Fruit fly (Drosophila melanogaster) Kc167 (cell line): ENCODE results near the gene CG13599.

ENCODE experiments used
- Myc ChIP-seq: fragments of >200 bp; optimal IDR thresholded peaks from 2 replicates; lab custom pipeline; 2017; ENCODE audit warnings: missing external identifiers
- Sin3A ChIP-seq: fragments of >200 bp; optimal IDR thresholded peaks from 2 replicates; lab custom pipeline; 2018; ENCODE audit warnings: missing external identifiers
- h ChIP-seq: fragments of >200 bp; optimal IDR thresholded peaks from 3 replicates; lab custom pipeline; 2018; ENCODE audit warnings: missing external identifiers
- insv ChIP-seq: fragments of >200 bp; optimal IDR thresholded peaks from 3 replicates; lab custom pipeline; 2018; ENCODE audit warnings: missing external identifiers
- psq ChIP-seq: fragments of >200 bp; optimal IDR thresholded peaks from 2 replicates; lab custom pipeline; 2017; ENCODE audit warnings: missing external identifiers
- ttk ChIP-seq: sonication (Bioruptor generic); optimal IDR thresholded peaks from 2 replicates; lab custom pipeline; 2017; ENCODE audit warnings: missing external identifiers

The CG13599 gene

DNA sequence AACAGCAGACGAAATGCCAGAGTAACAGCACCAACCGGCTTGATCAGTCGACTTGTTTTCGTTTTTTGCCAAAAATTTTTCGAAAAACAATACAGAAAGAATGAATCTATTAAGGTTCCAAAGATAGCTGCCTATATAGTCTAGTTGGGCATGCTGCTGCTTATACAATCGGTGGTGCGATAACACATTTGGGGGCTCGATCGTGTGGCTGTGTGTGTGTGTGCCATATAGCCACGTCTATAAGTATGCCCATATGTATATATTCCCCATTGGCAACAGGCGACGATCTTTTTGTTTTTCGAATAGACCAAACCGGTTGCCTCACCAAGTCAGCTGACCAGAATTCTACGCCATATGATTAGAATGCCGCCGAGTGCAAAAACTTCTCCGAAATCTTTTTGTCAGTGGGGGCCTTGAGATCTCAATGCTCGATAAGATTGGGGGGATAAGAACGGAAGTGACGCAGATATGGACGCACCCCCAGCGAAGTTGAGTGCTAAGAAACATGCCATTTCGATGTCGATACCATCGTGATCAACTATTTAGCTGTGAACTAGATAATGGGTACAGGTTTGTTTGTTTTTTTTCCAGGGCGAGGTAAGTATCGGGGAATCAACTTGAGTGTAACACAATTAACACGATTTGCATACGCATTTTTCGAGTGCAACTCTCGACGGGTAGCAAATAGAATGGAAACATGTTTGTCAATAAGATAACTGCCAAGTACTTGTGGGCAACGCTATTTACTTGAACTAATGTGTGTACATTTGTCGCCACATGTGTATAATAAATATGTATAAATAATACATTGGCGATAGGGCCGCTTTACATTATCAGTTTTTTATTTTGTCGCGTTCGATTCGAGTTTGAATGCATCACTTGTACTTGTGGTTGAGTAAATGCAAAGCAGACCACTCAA is 8.7 kb downstream of the CG13599 start:
- TF ChIP-seq psq (lab: Kevin White, UChicago) (no peak), insv (lab: Kevin White, UChicago) (no peak), ttk (no peak), Sin3A (no peak)

DNA sequence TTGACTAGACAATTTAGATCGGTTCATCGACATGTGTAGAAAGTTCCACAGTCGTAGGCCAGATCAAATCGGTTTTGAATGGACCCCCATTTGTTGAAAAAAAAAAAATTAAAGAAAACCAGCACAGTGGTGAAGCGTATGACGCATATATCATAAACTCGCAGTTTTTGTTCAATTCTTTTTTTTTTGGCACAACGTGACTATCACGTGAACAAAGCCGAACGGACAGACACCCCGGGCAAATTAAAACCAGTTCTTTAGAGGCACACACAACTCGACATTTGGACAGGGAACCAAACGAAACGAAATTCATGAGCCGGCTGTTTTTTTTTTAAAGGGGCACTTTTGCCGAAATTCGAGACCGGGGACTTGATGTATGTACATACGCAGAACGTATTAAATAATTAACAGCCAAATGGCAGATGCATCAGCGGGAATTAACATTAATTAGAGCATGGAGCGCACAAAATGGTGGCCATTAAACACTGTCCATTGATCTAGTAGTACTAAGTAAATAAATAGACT is 9.5 kb downstream of the CG13599 start:
- no peak for TF ChIP-seq ttk
- no peak for TF ChIP-seq insv (lab: Kevin White, UChicago)

DNA sequence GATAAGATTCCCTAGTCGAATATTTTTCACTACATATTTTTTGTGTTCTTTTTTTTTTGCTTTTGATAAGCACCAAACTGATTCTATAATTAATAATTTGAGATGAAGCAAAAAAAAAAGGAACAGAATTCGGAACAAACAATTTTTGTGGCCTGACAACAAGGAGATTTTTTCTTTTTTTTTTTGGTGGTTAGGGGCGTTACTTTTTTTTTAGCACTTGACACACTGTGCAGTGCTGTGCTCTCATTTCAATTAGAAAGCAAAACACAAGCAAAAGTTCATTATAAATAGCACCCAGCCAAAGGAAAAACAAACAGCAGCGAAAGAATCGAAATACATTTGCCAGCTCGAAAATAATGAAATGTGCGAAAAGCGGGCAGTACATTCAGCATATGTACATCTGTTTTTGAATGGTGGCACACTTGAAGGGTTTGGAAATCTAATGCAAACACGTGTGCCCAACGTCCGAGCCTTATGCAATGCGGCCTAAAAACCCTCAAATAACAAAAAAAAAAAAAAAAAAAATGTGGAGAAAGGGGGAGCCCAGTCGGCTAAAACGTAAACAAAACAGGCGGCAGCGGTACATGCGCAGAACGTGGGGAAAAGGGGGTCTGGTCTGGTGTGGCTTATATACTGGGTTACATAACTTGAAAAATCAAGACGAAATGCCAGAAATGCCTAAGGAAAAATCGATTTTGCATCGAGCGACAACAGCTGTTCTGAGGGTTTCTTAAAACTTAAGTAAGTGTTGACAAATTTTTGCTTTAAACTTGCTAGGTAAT is 10.4 kb downstream of the CG13599 start:
- TF ChIP-seq Sin3A: no peak
- TF ChIP-seq psq (lab: Kevin White, UChicago): no peak
- no peak for TF ChIP-seq insv (lab: Kevin White, UChicago)
- TF ChIP-seq h (lab: Kevin White, UChicago): no peak

dm6 chr3R:23942550-23942949 is 11.1 kb downstream of the CG13599 start:
- TF ChIP-seq ttk: peak; percentile 96
- no peak for TF ChIP-seq Myc (lab: Kevin White, UChicago)
- no peak for TF ChIP-seq insv (lab: Kevin White, UChicago)

DNA sequence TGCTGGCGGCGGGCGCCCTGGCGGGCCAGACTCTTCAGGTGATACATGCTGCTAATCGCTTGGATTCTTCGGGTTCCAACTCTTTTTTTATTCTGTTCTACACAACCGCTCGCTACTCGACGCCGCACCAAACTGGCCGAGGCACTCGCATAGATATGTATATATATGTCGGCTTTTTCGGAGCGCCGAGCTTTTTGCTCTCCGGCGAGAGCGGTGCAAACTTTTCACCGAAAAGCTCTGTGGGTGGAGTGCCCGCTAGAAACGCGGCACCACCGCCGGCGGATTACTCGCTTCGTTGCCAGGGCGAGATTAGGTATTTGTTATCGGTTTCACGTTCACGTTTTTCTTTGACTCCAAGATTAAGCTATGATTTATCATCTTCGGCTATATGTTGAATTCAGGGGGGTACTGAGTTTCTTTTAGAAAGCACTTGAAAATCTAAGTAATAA is 11.6 kb downstream of the CG13599 start, which contains the start of gene Gdh:
Gene Gdh (minus strand): TSS at position 137 of the 449 bp plus-strand sequence.
- TF ChIP-seq Myc (lab: Kevin White, UChicago): no peak
- TF ChIP-seq ttk: no peak
- no peak for TF ChIP-seq Sin3A
- no peak for TF ChIP-seq insv (lab: Kevin White, UChicago)
- TF ChIP-seq h (lab: Kevin White, UChicago): no peak
- no peak for TF ChIP-seq psq (lab: Kevin White, UChicago)

dm6 chr3R:23943843-23944356 is 12.5 kb downstream of the CG13599 start:
- TF ChIP-seq ttk (no peak), Sin3A (no peak), insv (lab: Kevin White, UChicago) (no peak), psq (lab: Kevin White, UChicago) (no peak), h (lab: Kevin White, UChicago) (no peak), Myc (lab: Kevin White, UChicago) (no peak)

DNA sequence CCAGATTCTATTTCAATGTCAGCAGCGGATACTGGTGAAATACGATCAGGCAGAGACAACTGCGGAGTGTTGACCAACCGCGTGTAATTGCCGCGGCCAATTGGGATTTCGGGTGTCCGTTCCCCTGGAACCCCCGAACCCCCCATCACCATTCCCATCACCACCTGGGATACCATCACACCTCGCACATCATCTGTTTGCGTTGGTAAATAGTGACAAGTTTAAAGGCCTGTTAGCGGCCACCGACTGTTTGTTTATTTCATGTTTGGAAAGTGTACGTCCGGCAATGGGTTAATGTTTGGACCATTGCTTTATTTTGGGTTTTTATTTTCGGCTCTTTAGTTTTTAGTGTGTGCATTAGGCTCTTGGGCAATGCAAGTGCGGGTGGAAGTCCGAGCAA is 15.6 kb downstream of the CG13599 start:
- TF ChIP-seq h (lab: Kevin White, UChicago) (no peak), psq (lab: Kevin White, UChicago) (no peak)

dm6 chr3R:23948324-23948465 is 16.8 kb downstream of the CG13599 start, which contains the start of gene CG12268:
Gene CG12268, minus strand, starts transcription at chr3R:23948424.
- no peak for TF ChIP-seq ttk
- TF ChIP-seq Myc (lab: Kevin White, UChicago): no peak
- TF ChIP-seq insv (lab: Kevin White, UChicago): no peak
- no peak for TF ChIP-seq psq (lab: Kevin White, UChicago)
- TF ChIP-seq Sin3A: no peak
- TF ChIP-seq h (lab: Kevin White, UChicago): no peak

dm6 chr3R:23948466-23949413 is 17.3 kb downstream of the CG13599 start:
- TF ChIP-seq Sin3A: no peak
- no peak for TF ChIP-seq Myc (lab: Kevin White, UChicago)
- TF ChIP-seq psq (lab: Kevin White, UChicago): no peak
- no peak for TF ChIP-seq h (lab: Kevin White, UChicago)
- TF ChIP-seq ttk: no peak
- TF ChIP-seq insv (lab: Kevin White, UChicago): no peak

- TF ChIP-seq h (lab: Kevin White, UChicago) (no peak), psq (lab: Kevin White, UChicago) (no peak), Sin3A (no peak), Myc (lab: Kevin White, UChicago) (no peak), insv (lab: Kevin White, UChicago) (no peak), ttk (no peak)
Measured at dm6 chr3R:23955380-23955779, 23.9 kb downstream of the CG13599 start.

DNA sequence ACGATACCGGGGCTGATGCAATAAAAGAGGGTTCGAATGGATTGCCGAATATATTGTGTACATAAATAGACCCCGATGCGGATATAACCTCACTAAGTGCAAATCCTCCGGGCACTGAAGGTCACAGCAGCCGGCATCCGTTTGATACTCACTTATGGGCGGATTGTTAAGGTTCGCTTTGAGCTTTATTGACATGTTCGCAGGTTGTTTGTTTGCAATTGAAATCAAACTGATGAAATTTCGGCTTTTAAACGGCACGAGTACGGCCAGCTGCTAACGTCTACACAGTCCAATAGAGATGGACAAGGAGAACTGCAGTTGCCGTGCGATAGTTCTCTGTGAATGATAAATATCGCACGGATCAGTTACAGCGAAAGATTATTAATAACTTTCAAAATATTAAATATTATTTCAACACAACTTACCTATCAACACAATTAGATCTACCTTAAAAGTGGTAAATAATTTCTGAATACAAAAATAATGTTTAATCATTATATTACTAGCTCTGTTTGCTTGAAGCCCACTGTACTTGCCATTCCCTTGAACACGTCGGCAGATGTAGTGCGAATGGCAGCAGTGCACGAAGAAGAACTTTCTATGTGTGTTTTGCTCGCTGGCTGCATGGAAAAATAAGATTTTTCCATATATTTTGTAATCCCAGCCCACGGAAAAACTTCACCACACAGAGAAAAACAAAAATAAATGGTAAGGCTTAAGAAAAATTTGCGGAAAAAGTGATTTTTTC is 26.8 kb downstream of the CG13599 start, which contains the start of the genes GluProRS and AP-1sigma:
Gene GluProRS (minus strand): TSS at position 301 of the 748 bp plus-strand sequence.
Gene AP-1sigma (plus strand): TSS at position 561 of the 748 bp plus-strand sequence.
- TF ChIP-seq insv (lab: Kevin White, UChicago) (no peak), Myc (lab: Kevin White, UChicago) (no peak), ttk (no peak), h (lab: Kevin White, UChicago) (no peak), Sin3A (no peak), psq (lab: Kevin White, UChicago) (no peak)
